Fruit fly (Drosophila melanogaster): ENCODE data around the gene Est-Q.

Est-Q gene

dm6 chr3L:21492723-21493316 lies 8.4 kb upstream of the Est-Q start, which contains the start of the genes CG7202 and CG7519:
CG7202 (minus strand) TSS chr3L:21492773.
CG7519 (plus strand) TSS chr3L:21493083.
- TF ChIP-seq CG17801 (GFP tag; optimal IDR thresholded peaks at IDR 0.05; ENCODE audit: partially characterized antibody): no peak

dm6 chr3L:21496502-21496864 lies 4.7 kb upstream of the Est-Q start:
- TF ChIP-seq CG17801 (GFP tag; optimal IDR thresholded peaks at IDR 0.05; ENCODE audit: partially characterized antibody): no peak

dm6 chr3L:21496865-21497634 lies 4.2 kb upstream of the Est-Q start, which contains the start of gene Hr78:
Hr78 (minus strand) TSS chr3L:21497494.
- TF ChIP-seq CG17801 (GFP tag; optimal IDR thresholded peaks at IDR 0.05; ENCODE audit: partially characterized antibody): peak; percentile 67

- no peak for TF ChIP-seq CG17801 (GFP tag; optimal IDR thresholded peaks at IDR 0.05; ENCODE audit: partially characterized antibody)
Measured at dm6 chr3L:21501928-21502327, 707 bp downstream of the Est-Q start.

dm6 chr3L:21507354-21507928 lies 6.2 kb downstream of the Est-Q start, which contains the start of the genes Glg1 and M6:
Glg1 (minus strand) TSS chr3L:21507538.
M6 (plus strand) TSS chr3L:21507852.
- peak; percentile 39 for TF ChIP-seq CG17801 (GFP tag; optimal IDR thresholded peaks at IDR 0.05; ENCODE audit: partially characterized antibody)

dm6 chr3L:21507955-21508354 lies 6.7 kb downstream of the Est-Q start:
- TF ChIP-seq CG17801 (GFP tag; optimal IDR thresholded peaks at IDR 0.05; ENCODE audit: partially characterized antibody): no peak

- no peak for TF ChIP-seq CG17801 (GFP tag; optimal IDR thresholded peaks at IDR 0.05; ENCODE audit: partially characterized antibody)
Measured at dm6 chr3L:21508621-21509020, 7.4 kb downstream of the Est-Q start.

dm6 chr3L:21509488-21510122 lies 8.4 kb downstream of the Est-Q start:
- peak; percentile 30 for TF ChIP-seq CG17801 (GFP tag; optimal IDR thresholded peaks at IDR 0.05; ENCODE audit: partially characterized antibody)

dm6 chr3L:21515823-21516715 lies 14.8 kb downstream of the Est-Q start, which contains the start of the genes SAK and Cdk12:
SAK (minus strand) TSS chr3L:21515887.
Cdk12 (plus strand) TSS chr3L:21516306.
- peak; percentile 86 for TF ChIP-seq CG17801 (GFP tag; optimal IDR thresholded peaks at IDR 0.05; ENCODE audit: partially characterized antibody)

- peak; percentile 19 for TF ChIP-seq CG17801 (GFP tag; optimal IDR thresholded peaks at IDR 0.05; ENCODE audit: partially characterized antibody)
Measured at dm6 chr3L:21516716-21517266, 15.6 kb downstream of the Est-Q start.

dm6 chr3L:21518345-21518744 lies 17.1 kb downstream of the Est-Q start:
- TF ChIP-seq CG17801 (GFP tag; optimal IDR thresholded peaks at IDR 0.05; ENCODE audit: partially characterized antibody): no peak

- TF ChIP-seq CG17801 (GFP tag; optimal IDR thresholded peaks at IDR 0.05; ENCODE audit: partially characterized antibody): no peak
Measured at dm6 chr3L:21523059-21523836, 22.0 kb downstream of the Est-Q start, which contains the start of gene CG7611. CG7611 (plus strand) TSS chr3L:21523186.
